Worm (Caenorhabditis elegans) whole organism, young adult: ENCODE results near the gene M163.11.

Experiments used
- B0019.2 ChIP-seq: fragments of 200-800 bp; sonication (Bioruptor generic); conservative IDR thresholded peaks from 2 replicates; pipeline ENCODE4 v1.3.6; 2022; ENCODE audit warnings: missing genetic modification reagents, missing genetic modification characterization, missing compliant biosample characterization
- B0035.1 ChIP-seq: sonication (generic microtip); optimal IDR thresholded peaks from 2 replicates; lab custom pipeline; 2016; ENCODE audit warnings: missing genetic modification characterization, mild to moderate bottlenecking, missing compliant biosample characterization, missing genotype, missing genetic modification reagents
- F22D6.2 ChIP-seq: sonication (generic microtip); optimal IDR thresholded peaks from 2 replicates; lab custom pipeline; 2016; ENCODE audit warnings: mild to moderate bottlenecking, missing genetic modification characterization, missing compliant biosample characterization
- F23B12.7 ChIP-seq: sonication (generic microtip); optimal IDR thresholded peaks from 2 replicates; lab custom pipeline; 2017; ENCODE audit warnings: missing genetic modification characterization, mild to moderate bottlenecking, missing compliant biosample characterization, antibody characterized with exemption, moderate library complexity; ENCODE audit not compliant: insufficient read depth
- F33H1.4 ChIP-seq: fragments of 200-800 bp; sonication (Bioruptor generic); IDR thresholded peaks from 2 replicates; pipeline ENCODE4 v1.3.6; 2022; ENCODE audit warnings: missing genetic modification reagents, missing genetic modification characterization, missing compliant biosample characterization
- F49E8.2 ChIP-seq: sonication (generic microtip); optimal IDR thresholded peaks from 3 replicates; lab custom pipeline; 2017; ENCODE audit warnings: missing genetic modification characterization, mild to moderate bottlenecking, missing compliant biosample characterization, antibody characterized with exemption, moderate library complexity; ENCODE audit not compliant: insufficient read depth
- F52B5.7 ChIP-seq: sonication (generic microtip); optimal IDR thresholded peaks from 2 replicates; lab custom pipeline; 2016; ENCODE audit warnings: mild to moderate bottlenecking, missing genetic modification characterization, missing compliant biosample characterization
- F55B11.4 ChIP-seq: sonication (generic microtip); optimal IDR thresholded peaks from 2 replicates; lab custom pipeline; 2016; ENCODE audit warnings: missing compliant biosample characterization, missing genetic modification characterization, borderline replicate concordance; ENCODE audit not compliant: insufficient read depth
- F57A8.1 ChIP-seq: fragments of 200-800 bp; sonication (Bioruptor generic); optimal IDR thresholded peaks from 2 replicates; lab custom pipeline; 2018; ENCODE audit warnings: mild to moderate bottlenecking, missing genetic modification characterization, moderate library complexity, missing compliant biosample characterization
- T26A5.8 ChIP-seq: sonication (generic microtip); optimal IDR thresholded peaks from 2 replicates; lab custom pipeline; 2016; ENCODE audit warnings: missing genetic modification characterization, missing compliant biosample characterization
- Y53F4B.3 ChIP-seq: fragments of 200-800 bp; sonication (Bioruptor generic); IDR thresholded peaks from 2 replicates; pipeline ENCODE4 v1.3.6; 2022; ENCODE audit warnings: missing genetic modification reagents, missing genetic modification characterization, missing compliant biosample characterization
- Y53G8AR.9 ChIP-seq: fragments of 200-800 bp; sonication (Bioruptor generic); conservative IDR thresholded peaks from 2 replicates; pipeline ENCODE4 v1.3.6; 2022; ENCODE audit warnings: missing genetic modification reagents, missing genetic modification characterization, missing compliant biosample characterization
- Y56A3A.18 ChIP-seq: fragments of 200-800 bp; sonication (Bioruptor generic); IDR thresholded peaks from 2 replicates; pipeline ENCODE4 v1.3.6; 2022; ENCODE audit warnings: missing genetic modification reagents, missing genetic modification characterization, missing compliant biosample characterization
- ZK185.1 ChIP-seq: sonication (generic microtip); optimal IDR thresholded peaks from 2 replicates; lab custom pipeline; 2016; ENCODE audit warnings: mild to moderate bottlenecking, missing genetic modification characterization, missing compliant biosample characterization; ENCODE audit not compliant: poor library complexity, severe bottlenecking
- aptf-3 ChIP-seq: fragments of 200-800 bp; sonication (Bioruptor generic); IDR thresholded peaks from 2 replicates; pipeline ENCODE4 v1.3.6; 2022; ENCODE audit warnings: missing genetic modification characterization, missing compliant biosample characterization
- atf-7 ChIP-seq: sonication (generic microtip); optimal IDR thresholded peaks from 2 replicates; lab custom pipeline; 2017; ENCODE audit warnings: mild to moderate bottlenecking, missing genetic modification characterization, missing compliant biosample characterization
- attf-3 ChIP-seq: fragments of 200-800 bp; sonication (Bioruptor generic); conservative IDR thresholded peaks from 2 replicates; pipeline ENCODE4 v1.3.6; 2022; ENCODE audit warnings: missing genetic modification reagents, missing genetic modification characterization, missing compliant biosample characterization
- attf-5 ChIP-seq: fragments of 200-800 bp; sonication (Bioruptor generic); optimal IDR thresholded peaks from 2 replicates; lab custom pipeline; 2018; ENCODE audit warnings: mild to moderate bottlenecking, missing genetic modification characterization, missing compliant biosample characterization
- attf-6 ChIP-seq: fragments of 200-800 bp; sonication (Bioruptor generic); IDR thresholded peaks from 2 replicates; pipeline ENCODE4 v1.3.6; 2022; ENCODE audit warnings: missing genetic modification reagents, missing genetic modification characterization, missing compliant biosample characterization
- ceh-27 ChIP-seq: fragments of 200-800 bp; sonication (Bioruptor generic); optimal IDR thresholded peaks from 2 replicates; lab custom pipeline; 2018; ENCODE audit warnings: mild to moderate bottlenecking, missing genetic modification characterization, moderate library complexity, missing compliant biosample characterization
- ceh-40 ChIP-seq: fragments of 200-800 bp; sonication (Bioruptor generic); IDR thresholded peaks from 2 replicates; pipeline ENCODE4 v1.3.6; 2022; ENCODE audit warnings: missing genetic modification characterization, missing compliant biosample characterization
- ceh-79 ChIP-seq: sonication (generic microtip); optimal IDR thresholded peaks from 2 replicates; lab custom pipeline; 2017; ENCODE audit warnings: mild to moderate bottlenecking, missing genetic modification characterization, missing compliant biosample characterization
- chd-7 ChIP-seq: sonication (generic microtip); optimal IDR thresholded peaks from 2 replicates; lab custom pipeline; 2016; ENCODE audit warnings: mild to moderate bottlenecking, missing genetic modification characterization, moderate library complexity, missing compliant biosample characterization
- dpff-1 ChIP-seq: sonication (generic microtip); optimal IDR thresholded peaks from 2 replicates; lab custom pipeline; 2017; ENCODE audit warnings: mild to moderate bottlenecking, missing genetic modification characterization, missing compliant biosample characterization
- egl-44 ChIP-seq: fragments of 200-800 bp; sonication (Bioruptor generic); IDR thresholded peaks from 2 replicates; pipeline ENCODE4 v1.3.6; 2022; ENCODE audit warnings: missing genetic modification reagents, missing genetic modification characterization, missing compliant biosample characterization
- fkh-3 ChIP-seq: sonication (generic microtip); optimal IDR thresholded peaks from 2 replicates; lab custom pipeline; 2016; ENCODE audit warnings: mild to moderate bottlenecking, missing genetic modification characterization, missing compliant biosample characterization
- gei-17 ChIP-seq: fragments of 200-800 bp; sonication (Bioruptor generic); optimal IDR thresholded peaks from 2 replicates; lab custom pipeline; 2018; ENCODE audit warnings: mild to moderate bottlenecking, missing genetic modification characterization, missing compliant biosample characterization
- hlh-12 ChIP-seq: sonication (generic microtip); optimal IDR thresholded peaks from 2 replicates; lab custom pipeline; 2016; ENCODE audit warnings: missing genetic modification characterization, missing compliant biosample characterization
- hmg-1.2 ChIP-seq: fragments of 200-800 bp; sonication (Bioruptor generic); IDR thresholded peaks from 2 replicates; pipeline ENCODE4 v1.3.6; 2022; ENCODE audit warnings: missing genetic modification reagents, missing genetic modification characterization, missing compliant biosample characterization
- lin-35 ChIP-seq, 3 experiments: fragments of 150-350 bp in 2 of 3; sonication (generic microtip) in 1 of 3; optimal IDR thresholded peaks; 2 replicates each; lab custom pipeline; 2014 to 2018; ENCODE audit warnings: missing biosample characterization in 3 of 3, missing genetic modification characterization in 3 of 3, missing genetic modification reagents in 3 of 3
- lin-40 ChIP-seq: sonication (generic microtip); optimal IDR thresholded peaks from 2 replicates; lab custom pipeline; 2016; ENCODE audit warnings: missing genetic modification characterization, mild to moderate bottlenecking, missing compliant biosample characterization, missing genotype, missing genetic modification reagents
- lin-54 ChIP-seq: fragments of 200-800 bp; sonication (Bioruptor generic); optimal IDR thresholded peaks from 2 replicates; lab custom pipeline; 2018; ENCODE audit warnings: mild to moderate bottlenecking, missing genetic modification characterization, missing compliant biosample characterization
- lsy-27 ChIP-seq: sonication (generic microtip); optimal IDR thresholded peaks from 2 replicates; lab custom pipeline; 2017; ENCODE audit warnings: missing genetic modification characterization, mild to moderate bottlenecking, missing compliant biosample characterization, antibody characterized with exemption, missing genotype, borderline replicate concordance; ENCODE audit not compliant: insufficient read depth
- madf-3 ChIP-seq: fragments of 200-800 bp; sonication (Bioruptor generic); IDR thresholded peaks from 2 replicates; pipeline ENCODE4 v1.3.6; 2022; ENCODE audit warnings: missing genetic modification reagents, missing genetic modification characterization, missing compliant biosample characterization
- madf-6 ChIP-seq: fragments of 200-800 bp; sonication (Bioruptor generic); IDR thresholded peaks from 2 replicates; pipeline ENCODE4 v1.3.6; 2022; ENCODE audit warnings: missing genetic modification reagents, missing genetic modification characterization, missing compliant biosample characterization
- mxl-1 ChIP-seq: sonication (generic microtip); optimal IDR thresholded peaks from 2 replicates; lab custom pipeline; 2016; ENCODE audit warnings: missing genetic modification characterization, missing compliant biosample characterization
- nhr-120 ChIP-seq: fragments of 200-800 bp; sonication (Bioruptor generic); IDR thresholded peaks from 2 replicates; pipeline ENCODE4 v1.3.6; 2022; ENCODE audit warnings: missing genetic modification characterization, missing compliant biosample characterization
- nhr-80 ChIP-seq: sonication (generic microtip); optimal IDR thresholded peaks from 2 replicates; lab custom pipeline; 2016; ENCODE audit warnings: missing genetic modification characterization, missing compliant biosample characterization
- repo-1 ChIP-seq: sonication (generic microtip); optimal IDR thresholded peaks from 2 replicates; lab custom pipeline; 2017; ENCODE audit warnings: mild to moderate bottlenecking, missing genetic modification characterization, missing compliant biosample characterization
- rpc-1 ChIP-seq, 2 experiments: fragments of 150-350 bp in 1 of 2; sonication (generic microtip) in 1 of 2; optimal IDR thresholded peaks; 2 replicates each; lab custom pipeline; 2014 to 2018; ENCODE audit warnings: missing biosample characterization in 1 of 2, missing genetic modification characterization in 1 of 2, missing genetic modification reagents in 1 of 2, missing genotype in 1 of 2
- unc-62 ChIP-seq: fragments of 150-350 bp; optimal IDR thresholded peaks from 2 replicates; lab custom pipeline; 2014; ENCODE audit warnings: missing biosample characterization, missing genetic modification reagents, missing genetic modification characterization
- ztf-18 ChIP-seq: sonication (generic microtip); optimal IDR thresholded peaks from 2 replicates; lab custom pipeline; 2016; ENCODE audit warnings: missing genotype, mild to moderate bottlenecking, missing genetic modification characterization, missing compliant biosample characterization
- ztf-25 ChIP-seq: fragments of 200-800 bp; sonication (Bioruptor generic); IDR thresholded peaks from 2 replicates; pipeline ENCODE4 v1.3.6; 2022; ENCODE audit warnings: missing genetic modification reagents, missing genetic modification characterization, missing compliant biosample characterization

Gene M163.11

ce11 chrX:14503800-14504550 is 24.8 kb downstream of the M163.11 start, which contains the start of gene M163.1 (continued):
- TF ChIP-seq Y53F4B.3 (no peak), F55B11.4 (tag; lab: Kevin White, UChicago) (no peak), lin-35 (GFP tag; optimal IDR thresholded peaks at IDR 0.05; lab: Kevin White, UChicago) (no peak), madf-3 (GFP tag; lab: Robert Waterston, UW) (no peak), ceh-40 (no peak), chd-7 (tag; lab: Kevin White, UChicago) (no peak), madf-6 (GFP tag; lab: Robert Waterston, UW) (no peak), Y56A3A.18 (GFP tag; lab: Robert Waterston, UW) (0 out of 2 replicates have a peak, but pooled peaks have one; percentile 6), attf-6 (GFP tag; lab: Robert Waterston, UW) (no peak), attf-3 (no peak), gei-17 (GFP tag; lab: Kevin White, UChicago) (no peak)

DNA sequence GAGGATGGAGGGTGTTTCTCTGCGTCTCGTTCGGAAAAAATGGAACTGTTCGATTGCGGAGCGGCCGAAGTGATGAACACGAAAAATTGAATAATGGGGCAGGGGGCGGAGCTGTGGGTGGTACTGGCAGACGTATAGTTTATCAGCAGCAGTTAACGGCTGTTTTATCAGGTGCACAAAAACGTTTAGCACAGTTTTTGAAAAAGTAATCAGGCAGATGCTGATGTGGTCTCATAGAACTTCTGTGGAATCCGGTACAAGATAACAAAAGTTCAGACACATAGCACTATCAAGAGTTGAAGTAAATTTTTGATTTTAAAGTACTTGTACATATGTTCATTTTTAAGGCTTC is 25.3 kb downstream of the M163.11 start:
- TF ChIP-seq F57A8.1 (GFP tag; lab: Kevin White, UChicago) (no peak), ceh-27 (no peak), F22D6.2 (tag; lab: Kevin White, UChicago) (no peak), unc-62 (GFP tag; lab: Kevin White, UChicago) (no peak), nhr-80 (tag; lab: Kevin White, UChicago) (peak; percentile 38)

- TF ChIP-seq Y53F4B.3 (no peak), F52B5.7 (tag; lab: Kevin White, UChicago) (no peak), F49E8.2 (tag; lab: Kevin White, UChicago) (no peak), atf-7 (tag; lab: Kevin White, UChicago) (peak; percentile 7), hlh-12 (tag; lab: Kevin White, UChicago) (no peak), hmg-1.2 (GFP tag; lab: Robert Waterston, UW) (peak; percentile 20; the same call in 1 of the 2 replicates), lsy-27 (no peak), lin-40 (peak; percentile 36), F23B12.7 (no peak), Y53G8AR.9 (GFP tag; lab: Robert Waterston, UW) (no peak), ZK185.1 (no peak), T26A5.8 (tag; lab: Kevin White, UChicago) (no peak), nhr-120 (GFP tag; lab: Robert Waterston, UW) (no peak), aptf-3 (GFP tag; lab: Robert Waterston, UW) (no peak), repo-1 (tag; lab: Kevin White, UChicago) (no peak), ztf-18 (tag; lab: Kevin White, UChicago) (no peak), mxl-1 (tag; lab: Kevin White, UChicago) (no peak), lin-54 (no peak), dpff-1 (tag; lab: Kevin White, UChicago) (no peak), rpc-1 (optimal IDR thresholded peaks at IDR 0.05; lab: Kevin White, UChicago) (no peak), rpc-1 (tag; optimal IDR thresholded peaks at IDR 0.05; lab: Kevin White, UChicago) (no peak), chd-7 (tag; lab: Kevin White, UChicago) (peak; percentile 52), fkh-3 (no peak), F33H1.4 (GFP tag; lab: Robert Waterston, UW) (no peak), ceh-79 (no peak), B0035.1 (tag; lab: Kevin White, UChicago) (no peak), B0019.2 (GFP tag; lab: Robert Waterston, UW) (no peak), egl-44 (GFP tag; lab: Robert Waterston, UW) (no peak), ztf-25 (GFP tag; lab: Robert Waterston, UW) (no peak), attf-5 (no peak)
Measured at ce11 chrX:14505578-14506353, 26.6 kb downstream of the M163.11 start.
